Fruit fly (Drosophila melanogaster) whole organism, prepupa: ENCODE results near the gene CG31637.

Experiments used
- CG4318 ChIP-seq: fragments of 200-800 bp; sonication (Bioruptor generic); optimal IDR thresholded peaks from 3 replicates; lab custom pipeline; 2017; ENCODE audit warnings: missing biosample characterization, mild to moderate bottlenecking, missing genetic modification characterization
- CG6163 ChIP-seq: fragments of 200-800 bp; sonication (Bioruptor generic); IDR thresholded peaks from 3 replicates; pipeline ENCODE4 v1.3.6; 2022; ENCODE audit warnings: missing biosample characterization, missing genetic modification characterization
- Eip75B ChIP-seq: fragments of 200-800 bp; sonication (Bioruptor generic); optimal IDR thresholded peaks from 3 replicates; lab custom pipeline; 2016; ENCODE audit warnings: missing biosample characterization, missing genetic modification characterization
- Gug ChIP-seq: fragments of 200-800 bp; sonication (Bioruptor generic); IDR thresholded peaks from 2 replicates; pipeline ENCODE4 v1.3.6; 2022; ENCODE audit warnings: missing biosample characterization, missing genetic modification characterization
- Lpt ChIP-seq: fragments of 200-800 bp; sonication (Bioruptor generic); optimal IDR thresholded peaks from 3 replicates; lab custom pipeline; 2016; ENCODE audit warnings: missing biosample characterization, missing genetic modification characterization
- Sox102F ChIP-seq: fragments of 200-800 bp; sonication (Bioruptor generic); optimal IDR thresholded peaks from 2 replicates; lab custom pipeline; 2016; ENCODE audit warnings: missing biosample characterization, mild to moderate bottlenecking, missing genetic modification characterization
- fkh ChIP-seq: fragments of 200-800 bp; sonication (Bioruptor generic); optimal IDR thresholded peaks from 3 replicates; lab custom pipeline; 2017; ENCODE audit warnings: missing biosample characterization, mild to moderate bottlenecking, missing genetic modification characterization, moderate library complexity
- lz ChIP-seq: fragments of 200-800 bp; sonication (Bioruptor generic); optimal IDR thresholded peaks from 3 replicates; lab custom pipeline; 2016; ENCODE audit warnings: missing biosample characterization, missing genetic modification characterization

DNA sequence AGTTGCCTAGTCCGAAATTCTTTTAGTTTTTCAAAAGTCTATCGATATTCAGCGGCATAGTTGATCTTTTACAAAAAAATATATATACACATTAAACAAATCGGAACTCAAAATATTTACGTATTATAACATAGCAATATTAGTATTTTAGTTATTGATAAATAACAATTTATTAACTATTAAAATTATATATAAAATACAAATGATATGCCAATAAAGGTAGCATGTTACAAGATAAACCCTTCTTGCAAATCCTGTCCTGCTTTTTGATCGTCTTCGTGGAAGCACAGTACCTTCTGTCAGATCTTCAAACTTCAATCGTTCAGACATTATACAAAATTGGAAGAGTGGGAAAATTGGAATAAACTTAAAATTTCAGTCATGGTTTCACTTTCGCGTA, 1.7 kb upstream of the CG31637 start, which contains the start of gene CG9550:
- no peak for TF ChIP-seq fkh (GFP tag; lab: Kevin White, UChicago)
- no peak for TF ChIP-seq Eip75B (GFP tag; lab: Kevin White, UChicago)
- no peak for TF ChIP-seq CG6163 (GFP tag; lab: Robert Waterston, UW)
- TF ChIP-seq CG4318, result no peak
- no peak for TF ChIP-seq Sox102F (GFP tag; lab: Kevin White, UChicago)
- TF ChIP-seq lz, result no peak
- TF ChIP-seq Lpt (GFP tag; lab: Kevin White, UChicago), result no peak
- TF ChIP-seq Gug, result no peak
